Worm (Caenorhabditis elegans) whole organism, late embryonic: ENCODE measurements around the gene mdt-11.
A peak's percentile ranks its signal among the peaks of the same experiment; 100 is the strongest.

Experiments
- C38D4.7 ChIP-seq: fragments of 200-800 bp; sonication (Bioruptor generic); optimal IDR thresholded peaks from 2 replicates; lab custom pipeline; 2018; ENCODE audit warnings: mild to moderate bottlenecking, missing genetic modification characterization, moderate library complexity, missing compliant biosample characterization
- ahr-1 ChIP-seq: sonication (generic microtip); optimal IDR thresholded peaks from 2 replicates; lab custom pipeline; 2016; ENCODE audit warnings: missing genetic modification characterization, missing compliant biosample characterization
- ceh-19 ChIP-seq: fragments of 200-800 bp; sonication (Bioruptor generic); optimal IDR thresholded peaks from 2 replicates; lab custom pipeline; 2018; ENCODE audit warnings: mild to moderate bottlenecking, missing genetic modification characterization, missing compliant biosample characterization
- ceh-2 ChIP-seq: sonication (generic microtip); optimal IDR thresholded peaks from 2 replicates; lab custom pipeline; 2016; ENCODE audit warnings: missing genotype, missing genetic modification characterization, missing compliant biosample characterization
- ceh-22 ChIP-seq: sonication (generic microtip); optimal IDR thresholded peaks from 2 replicates; lab custom pipeline; 2017; ENCODE audit warnings: missing biosample characterization, missing genetic modification characterization
- ceh-24 ChIP-seq: sonication (generic microtip); optimal IDR thresholded peaks from 2 replicates; lab custom pipeline; 2016; ENCODE audit warnings: mild to moderate bottlenecking, missing genetic modification characterization, missing compliant biosample characterization
- ceh-31 ChIP-seq: sonication (generic microtip); optimal IDR thresholded peaks from 2 replicates; lab custom pipeline; 2016; ENCODE audit warnings: missing genetic modification characterization, missing compliant biosample characterization
- ceh-45 ChIP-seq: fragments of 200-800 bp; sonication (Bioruptor generic); IDR thresholded peaks from 2 replicates; pipeline ENCODE4 v1.3.6; 2022; ENCODE audit warnings: missing genetic modification reagents, missing genetic modification characterization, missing compliant biosample characterization
- ceh-48 ChIP-seq: sonication (generic microtip); optimal IDR thresholded peaks from 2 replicates; lab custom pipeline; 2016; ENCODE audit warnings: missing genetic modification characterization, inconsistent platforms, missing compliant biosample characterization
- ceh-9 ChIP-seq: sonication (generic microtip); optimal IDR thresholded peaks from 2 replicates; lab custom pipeline; 2016; ENCODE audit warnings: mild to moderate bottlenecking, missing genetic modification characterization, inconsistent platforms, missing compliant biosample characterization
- che-1 ChIP-seq: sonication (generic microtip); optimal IDR thresholded peaks from 2 replicates; lab custom pipeline; 2016; ENCODE audit warnings: mild to moderate bottlenecking, missing genetic modification characterization, missing compliant biosample characterization
- dve-1 ChIP-seq: sonication (generic microtip); optimal IDR thresholded peaks from 2 replicates; lab custom pipeline; 2017; ENCODE audit warnings: antibody characterized with exemption, mild to moderate bottlenecking, missing genetic modification characterization, missing compliant biosample characterization
- elt-2 ChIP-seq: sonication (generic microtip); optimal IDR thresholded peaks from 2 replicates; lab custom pipeline; 2016; ENCODE audit warnings: missing genetic modification reagents, missing genetic modification characterization, missing compliant biosample characterization
- elt-4 ChIP-seq: sonication (generic microtip); optimal IDR thresholded peaks from 2 replicates; lab custom pipeline; 2016; ENCODE audit warnings: missing genetic modification characterization, missing compliant biosample characterization
- ets-4 ChIP-seq: sonication (generic microtip); optimal IDR thresholded peaks from 2 replicates; lab custom pipeline; 2016; ENCODE audit warnings: missing genetic modification characterization, missing compliant biosample characterization
- fax-1 ChIP-seq: sonication (generic microtip); optimal IDR thresholded peaks from 2 replicates; lab custom pipeline; 2016; ENCODE audit warnings: missing genotype, missing genetic modification characterization, missing compliant biosample characterization
- fkh-6 ChIP-seq: sonication (generic microtip); optimal IDR thresholded peaks from 2 replicates; lab custom pipeline; 2016; ENCODE audit warnings: missing genetic modification characterization, missing compliant biosample characterization
- gmeb-2 ChIP-seq: sonication (generic microtip); optimal IDR thresholded peaks from 2 replicates; lab custom pipeline; 2016; ENCODE audit warnings: missing genetic modification characterization, inconsistent platforms, missing compliant biosample characterization
- hlh-13 ChIP-seq: fragments of 200-800 bp; sonication (Bioruptor generic); optimal IDR thresholded peaks from 2 replicates; lab custom pipeline; 2018; ENCODE audit warnings: mild to moderate bottlenecking, missing genetic modification characterization, missing compliant biosample characterization
- hlh-8 ChIP-seq: sonication (generic microtip); optimal IDR thresholded peaks from 2 replicates; lab custom pipeline; 2016; ENCODE audit warnings: missing genotype, missing genetic modification characterization, missing compliant biosample characterization
- lim-6 ChIP-seq: sonication (generic microtip); optimal IDR thresholded peaks from 2 replicates; lab custom pipeline; 2016; ENCODE audit warnings: missing genetic modification characterization, missing compliant biosample characterization
- nfya-1 ChIP-seq: sonication (generic microtip); optimal IDR thresholded peaks from 2 replicates; lab custom pipeline; 2017; ENCODE audit warnings: missing genetic modification characterization, mild to moderate bottlenecking, missing compliant biosample characterization, antibody characterized with exemption, moderate library complexity
- nhr-11 ChIP-seq: fragments of 150-350 bp; optimal IDR thresholded peaks from 2 replicates; lab custom pipeline; 2014; ENCODE audit warnings: missing biosample characterization, missing genetic modification characterization
- nhr-232 ChIP-seq: sonication (generic microtip); optimal IDR thresholded peaks from 2 replicates; lab custom pipeline; 2016; ENCODE audit warnings: missing genetic modification characterization, missing compliant biosample characterization
- npax-4 ChIP-seq: sonication (generic microtip); optimal IDR thresholded peaks from 2 replicates; lab custom pipeline; 2016; ENCODE audit warnings: missing genetic modification characterization, missing compliant biosample characterization
- odd-2 ChIP-seq: sonication (generic microtip); optimal IDR thresholded peaks from 2 replicates; lab custom pipeline; 2017; ENCODE audit warnings: antibody characterized with exemption, mild to moderate bottlenecking, missing genetic modification characterization, missing compliant biosample characterization
- pag-3 ChIP-seq: sonication (generic microtip); optimal IDR thresholded peaks from 2 replicates; lab custom pipeline; 2016; ENCODE audit warnings: missing compliant biosample characterization, missing genetic modification characterization, borderline replicate concordance
- pax-1 ChIP-seq: fragments of 150-350 bp; optimal IDR thresholded peaks from 2 replicates; lab custom pipeline; 2014; ENCODE audit warnings: missing biosample characterization, missing genetic modification characterization
- pha-2 ChIP-seq: sonication (generic microtip); optimal IDR thresholded peaks from 2 replicates; lab custom pipeline; 2017; ENCODE audit warnings: mild to moderate bottlenecking, missing genetic modification characterization, missing compliant biosample characterization
- pha-4 ChIP-seq: fragments of 150-350 bp; optimal IDR thresholded peaks from 2 replicates; lab custom pipeline; 2018; ENCODE audit warnings: missing biosample characterization, missing genetic modification reagents, missing genetic modification characterization
- pqm-1 ChIP-seq: sonication (generic microtip); optimal IDR thresholded peaks from 2 replicates; lab custom pipeline; 2016; ENCODE audit warnings: missing genetic modification characterization, missing compliant biosample characterization
- pros-1 ChIP-seq: fragments of 150-350 bp; optimal IDR thresholded peaks from 2 replicates; lab custom pipeline; 2014; ENCODE audit warnings: missing biosample characterization, missing genetic modification reagents, missing genetic modification characterization
- sdc-2 ChIP-seq: sonication (generic microtip); optimal IDR thresholded peaks from 2 replicates; lab custom pipeline; 2016; ENCODE audit warnings: missing genotype, missing genetic modification characterization, missing compliant biosample characterization
- tbx-2 ChIP-seq: sonication (generic microtip); optimal IDR thresholded peaks from 2 replicates; lab custom pipeline; 2016; ENCODE audit warnings: missing genetic modification characterization, missing compliant biosample characterization
- tbx-7 ChIP-seq: sonication (generic microtip); optimal IDR thresholded peaks from 2 replicates; lab custom pipeline; 2016; ENCODE audit warnings: missing genotype, missing genetic modification characterization, missing compliant biosample characterization
- ttx-3 ChIP-seq: sonication (generic microtip); optimal IDR thresholded peaks from 2 replicates; lab custom pipeline; 2016; ENCODE audit warnings: missing genetic modification reagents, missing genetic modification characterization, missing compliant biosample characterization
- unc-3 ChIP-seq, 2 experiments: fragments of 200-800 bp in 1 of 2; sonication (Bioruptor generic) in 1 of 2; sonication (generic microtip) in 1 of 2; conservative IDR thresholded peaks in 1 of 2; optimal IDR thresholded peaks in 1 of 2; 2 replicates each; pipeline versions ENCODE4 v1.3.6 to Lab custom; 2016 to 2022; ENCODE audit warnings: missing compliant biosample characterization in 2 of 2, missing genetic modification characterization in 2 of 2, missing genetic modification reagents in 1 of 2
- unc-55 ChIP-seq: sonication (generic microtip); optimal IDR thresholded peaks from 2 replicates; lab custom pipeline; 2017; ENCODE audit warnings: missing biosample characterization, missing genetic modification reagents, missing genetic modification characterization
- zip-5 ChIP-seq: sonication (generic microtip); optimal IDR thresholded peaks from 2 replicates; lab custom pipeline; 2016; ENCODE audit warnings: missing genetic modification characterization, missing compliant biosample characterization
- ztf-16 ChIP-seq: sonication (generic microtip); optimal IDR thresholded peaks from 2 replicates; lab custom pipeline; 2017; ENCODE audit warnings: missing genetic modification characterization, missing compliant biosample characterization

Gene mdt-11

ce11 chrIII:5047175-5047574 is 26.2 kb downstream of the mdt-11 start, which contains the start of gene txbp-3 (continued):
- TF ChIP-seq pag-3 (tag; lab: Kevin White, UChicago) (no peak), elt-4 (tag; lab: Kevin White, UChicago) (no peak), hlh-13 (GFP tag; lab: Kevin White, UChicago) (no peak), pha-2 (tag; lab: Kevin White, UChicago) (no peak), pax-1 (no peak), hlh-8 (tag; lab: Kevin White, UChicago) (no peak), ceh-22 (no peak), fkh-6 (tag; lab: Kevin White, UChicago) (no peak), lim-6 (tag; lab: Kevin White, UChicago) (no peak), ceh-19 (GFP tag; lab: Kevin White, UChicago) (no peak), odd-2 (no peak), unc-55 (no peak), nfya-1 (tag; lab: Kevin White, UChicago) (peak; percentile 30), fax-1 (no peak), nhr-11 (tag; lab: Kevin White, UChicago) (no peak), zip-5 (tag; lab: Kevin White, UChicago) (no peak), pha-4 (no peak), elt-2 (tag; lab: Kevin White, UChicago) (peak; percentile 58), ceh-2 (tag; lab: Kevin White, UChicago) (no peak), dve-1 (no peak), nhr-232 (tag; lab: Kevin White, UChicago) (no peak), ahr-1 (tag; lab: Kevin White, UChicago) (no peak), npax-4 (tag; lab: Kevin White, UChicago) (no peak), ceh-24 (no peak), unc-3 (GFP tag; conservative IDR thresholded peaks at IDR 0.05; lab: Robert Waterston, UW) (no peak), unc-3 (tag; optimal IDR thresholded peaks at IDR 0.05; lab: Kevin White, UChicago) (no peak)
- TF ChIP-seq, all 69 proteins: peak for 7

ce11 chrIII:5047740-5048139 is 26.7 kb downstream of the mdt-11 start, which contains the start of gene C45G9.5:
TSS of gene C45G9.5 (plus strand) at chrIII:5048117.
- TF ChIP-seq nhr-11 (tag; lab: Kevin White, UChicago) (no peak), che-1 (tag; lab: Kevin White, UChicago) (no peak), ztf-16 (tag; lab: Kevin White, UChicago) (no peak), ttx-3 (tag; lab: Kevin White, UChicago) (no peak), nfya-1 (tag; lab: Kevin White, UChicago) (no peak), pax-1 (no peak), ceh-24 (no peak)

- TF ChIP-seq gmeb-2 (tag; lab: Kevin White, UChicago) = no peak
- no peak for TF ChIP-seq ttx-3 (tag; lab: Kevin White, UChicago)
- TF ChIP-seq tbx-7 (tag; lab: Kevin White, UChicago) = no peak
- TF ChIP-seq ceh-24 = no peak
- no peak for TF ChIP-seq ceh-9
- TF ChIP-seq tbx-2 (tag; lab: Kevin White, UChicago) = no peak
- no peak for TF ChIP-seq pqm-1 (tag; lab: Kevin White, UChicago)
- no peak for TF ChIP-seq pag-3 (tag; lab: Kevin White, UChicago)
- TF ChIP-seq unc-55 = no peak
- no peak for TF ChIP-seq che-1 (tag; lab: Kevin White, UChicago)
- TF ChIP-seq hlh-13 (GFP tag; lab: Kevin White, UChicago) = no peak
- TF ChIP-seq C38D4.7 (GFP tag; lab: Kevin White, UChicago) = no peak
- TF ChIP-seq pros-1 (tag; lab: Kevin White, UChicago) = no peak
Observed at ce11 chrIII:5051949-5052348, 30.9 kb downstream of the mdt-11 start, which contains the start of gene C45G9.15. TSS of gene C45G9.15 (minus strand) at chrIII:5052049.

ce11 chrIII:5053541-5053940 is 32.5 kb downstream of the mdt-11 start, which contains the start of gene C45G9.8:
TSS of gene C45G9.8 (minus strand) at chrIII:5053641.
- TF ChIP-seq unc-55 (no peak), ceh-31 (tag; lab: Kevin White, UChicago) (no peak), npax-4 (tag; lab: Kevin White, UChicago) (no peak), ets-4 (tag; lab: Kevin White, UChicago) (no peak), che-1 (tag; lab: Kevin White, UChicago) (no peak), sdc-2 (tag; lab: Kevin White, UChicago) (no peak), pag-3 (tag; lab: Kevin White, UChicago) (no peak), ceh-45 (GFP tag; lab: Robert Waterston, UW) (no peak), ceh-2 (tag; lab: Kevin White, UChicago) (no peak), ceh-48 (no peak), pros-1 (tag; lab: Kevin White, UChicago) (no peak), fax-1 (no peak)
